Fruit fly (Drosophila melanogaster) whole organism, adult: ENCODE results near the gene tipE.

Source experiments
- CG11617 ChIP-seq: fragments of 200-800 bp; sonication (Bioruptor generic); optimal IDR thresholded peaks from 2 replicates; lab custom pipeline; 2017; ENCODE audit warnings: mild to moderate bottlenecking, missing biosample characterization, missing genetic modification reagents, missing genetic modification characterization
- CG14711 ChIP-seq: fragments of 200-800 bp; sonication (Bioruptor generic); optimal IDR thresholded peaks from 2 replicates; lab custom pipeline; 2018; ENCODE audit warnings: missing biosample characterization, mild to moderate bottlenecking, missing genetic modification characterization, moderate library complexity
- CG33017 ChIP-seq: fragments of 200-800 bp; sonication (Bioruptor generic); optimal IDR thresholded peaks from 2 replicates; lab custom pipeline; 2018; ENCODE audit warnings: missing biosample characterization, mild to moderate bottlenecking, missing genetic modification characterization, moderate library complexity
- CG7045 ChIP-seq: fragments of 200-800 bp; sonication (Bioruptor generic); optimal IDR thresholded peaks from 2 replicates; lab custom pipeline; 2017; ENCODE audit warnings: missing biosample characterization, mild to moderate bottlenecking, missing genetic modification characterization
- CG7101 ChIP-seq: fragments of 200-800 bp; sonication (Bioruptor generic); optimal IDR thresholded peaks from 2 replicates; lab custom pipeline; 2018; ENCODE audit warnings: missing biosample characterization, mild to moderate bottlenecking, missing genetic modification characterization, moderate library complexity
- Clk ChIP-seq: fragments of 200-800 bp; sonication (Bioruptor generic); optimal IDR thresholded peaks from 2 replicates; lab custom pipeline; 2017; ENCODE audit warnings: missing biosample characterization, missing genetic modification characterization
- Mnt ChIP-seq: fragments of 200-800 bp; sonication (Bioruptor generic); optimal IDR thresholded peaks from 2 replicates; lab custom pipeline; 2016; ENCODE audit warnings: missing biosample characterization, mild to moderate bottlenecking, missing genetic modification characterization
- cnc ChIP-seq, 2 experiments: fragments of >200 bp; optimal IDR thresholded peaks; 2 replicates each; lab custom pipeline; 2017
- kay ChIP-seq: fragments of 200-800 bp; sonication (Bioruptor generic); peaks from one replicate; lab custom pipeline; 2016; ENCODE audit warnings: missing biosample characterization, missing genetic modification characterization, borderline replicate concordance
- ovo ChIP-seq: fragments of 200-800 bp; sonication (Bioruptor generic); optimal IDR thresholded peaks from 2 replicates; lab custom pipeline; 2016; ENCODE audit warnings: missing biosample characterization, missing genetic modification characterization
- pad ChIP-seq: fragments of 200-800 bp; sonication (Bioruptor generic); optimal IDR thresholded peaks from 3 replicates; lab custom pipeline; 2017; ENCODE audit warnings: missing biosample characterization, missing genetic modification characterization, mild to moderate bottlenecking, moderate library complexity, missing genetic modification reagents
- tj ChIP-seq: fragments of 200-800 bp; sonication (Bioruptor generic); optimal IDR thresholded peaks from 3 replicates; lab custom pipeline; 2017; ENCODE audit warnings: missing biosample characterization, mild to moderate bottlenecking, missing genetic modification characterization, moderate library complexity

DNA sequence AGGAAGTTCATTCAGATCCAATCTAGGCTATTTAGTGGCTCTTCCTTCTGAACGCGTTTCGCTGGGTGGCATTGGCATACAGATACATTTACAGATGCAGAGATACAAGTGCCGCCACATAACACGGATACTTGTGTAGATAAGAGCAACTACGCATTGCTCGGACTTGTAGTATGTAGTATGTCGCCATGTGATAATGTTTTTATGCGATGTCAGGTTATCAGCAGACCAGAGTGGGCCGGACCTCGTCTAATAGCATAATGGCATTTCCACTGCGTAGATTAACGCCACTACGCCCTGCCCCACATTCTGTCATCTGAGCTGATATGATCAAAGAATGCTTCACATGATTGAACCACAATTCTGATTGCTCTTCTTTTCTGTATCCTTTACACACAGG, 33.5 kb downstream of the tipE start:
- no peak for TF ChIP-seq tj (GFP tag; lab: Kevin White, UChicago)
- no peak for TF ChIP-seq CG14711 (tag; lab: Kevin White, UChicago)
- TF ChIP-seq Mnt (GFP tag; lab: Kevin White, UChicago) = no peak
- TF ChIP-seq cnc (optimal IDR thresholded peaks at IDR 0.05; lab: Kevin White, UChicago) = no peak
- no peak for TF ChIP-seq Clk
- TF ChIP-seq kay = no peak
- no peak for TF ChIP-seq CG33017
- no peak for TF ChIP-seq CG7101 (tag; lab: Kevin White, UChicago)
- TF ChIP-seq ovo (GFP tag; lab: Kevin White, UChicago) = no peak
- TF ChIP-seq CG11617 (GFP tag; lab: Kevin White, UChicago) = no peak
- TF ChIP-seq CG7045 (GFP tag; lab: Kevin White, UChicago) = no peak
- no peak for TF ChIP-seq pad (GFP tag; lab: Kevin White, UChicago)
